Worm (Caenorhabditis elegans) whole organism, L1 larva: ENCODE results near the gene R07E4.3.

Experiments
- C16A3.4 ChIP-seq: fragments of 150-350 bp; optimal IDR thresholded peaks from 2 replicates; lab custom pipeline; 2014; ENCODE audit warnings: missing biosample characterization, missing genetic modification characterization
- C34B4.2 ChIP-seq: sonication (generic microtip); optimal IDR thresholded peaks from 2 replicates; lab custom pipeline; 2017; ENCODE audit warnings: mild to moderate bottlenecking, missing genetic modification characterization, missing compliant biosample characterization
- F16B12.6 ChIP-seq: fragments of 150-350 bp; optimal IDR thresholded peaks from 2 replicates; lab custom pipeline; 2014; ENCODE audit warnings: missing biosample characterization, missing genetic modification characterization
- aly-2 ChIP-seq: fragments of 150-350 bp; optimal IDR thresholded peaks from 2 replicates; lab custom pipeline; 2014; ENCODE audit warnings: missing biosample characterization, missing genetic modification characterization
- ceh-63 ChIP-seq: fragments of 200-800 bp; sonication (Bioruptor generic); optimal IDR thresholded peaks from 2 replicates; lab custom pipeline; 2018; ENCODE audit warnings: mild to moderate bottlenecking, missing genetic modification characterization, missing compliant biosample characterization
- ceh-82 ChIP-seq, 3 experiments: fragments of 150-350 bp in 1 of 3; sonication (generic microtip) in 2 of 3; optimal IDR thresholded peaks; 2 replicates each; lab custom pipeline; 2014 to 2017; ENCODE audit warnings: missing biosample characterization in 3 of 3, missing genetic modification characterization in 3 of 3
- ces-1 ChIP-seq: fragments of 150-350 bp; optimal IDR thresholded peaks from 2 replicates; lab custom pipeline; 2014; ENCODE audit warnings: missing biosample characterization, missing genetic modification reagents, missing genetic modification characterization
- dpl-1 ChIP-seq, 3 experiments: fragments of 150-350 bp in 2 of 3; sonication (generic microtip) in 1 of 3; optimal IDR thresholded peaks; 2 replicates each; lab custom pipeline; 2014 to 2017; ENCODE audit warnings: missing biosample characterization in 3 of 3, missing genetic modification characterization in 3 of 3, missing genetic modification reagents in 3 of 3
- efl-1 ChIP-seq, 4 experiments: fragments of 150-350 bp; optimal IDR thresholded peaks in 3 of 4; peaks in 1 of 4; 1 replicate in 1 of 4; 2 replicates in 3 of 4; lab custom pipeline; 2014; ENCODE audit warnings: missing biosample characterization in 2 of 4, missing genetic modification characterization in 2 of 4, missing genetic modification reagents in 2 of 4
- efl-3 ChIP-seq: fragments of 200-800 bp; sonication (Bioruptor generic); optimal IDR thresholded peaks from 2 replicates; lab custom pipeline; 2018; ENCODE audit warnings: mild to moderate bottlenecking, missing genetic modification characterization, missing compliant biosample characterization
- elt-2 ChIP-seq: sonication (generic microtip); optimal IDR thresholded peaks from 2 replicates; lab custom pipeline; 2016; ENCODE audit warnings: missing genetic modification characterization, mild to moderate bottlenecking, inconsistent platforms, missing compliant biosample characterization, missing genetic modification reagents
- elt-3 ChIP-seq, 6 experiments: fragments of 150-350 bp in 1 of 6; sonication (generic microtip); optimal IDR thresholded peaks; 2 replicates each; lab custom pipeline; 2017 to 2018; ENCODE audit warnings: missing biosample characterization in 6 of 6, missing genetic modification characterization in 6 of 6, inconsistent platforms in 1 of 6
- fkh-10 ChIP-seq: sonication (generic microtip); optimal IDR thresholded peaks from 2 replicates; lab custom pipeline; 2017; ENCODE audit warnings: missing biosample characterization, missing genetic modification reagents, missing genetic modification characterization
- fkh-8 ChIP-seq: sonication (generic microtip); optimal IDR thresholded peaks from 2 replicates; lab custom pipeline; 2016; ENCODE audit warnings: mild to moderate bottlenecking, missing genetic modification characterization, missing compliant biosample characterization
- grh-1 ChIP-seq: fragments of 200-800 bp; sonication (Bioruptor generic); IDR thresholded peaks from 2 replicates; pipeline ENCODE4 v1.3.6; 2022; ENCODE audit warnings: missing genetic modification reagents, missing genetic modification characterization, missing compliant biosample characterization
- hlh-17 ChIP-seq: fragments of 200-800 bp; sonication (Bioruptor generic); optimal IDR thresholded peaks from 2 replicates; lab custom pipeline; 2018; ENCODE audit warnings: missing genetic modification characterization, mild to moderate bottlenecking, missing compliant biosample characterization, moderate library complexity, borderline replicate concordance
- irx-1 ChIP-seq: sonication (generic microtip); optimal IDR thresholded peaks from 2 replicates; lab custom pipeline; 2016; ENCODE audit warnings: missing genetic modification characterization, missing compliant biosample characterization
- lin-13 ChIP-seq: fragments of 150-350 bp; optimal IDR thresholded peaks from 2 replicates; lab custom pipeline; 2014; ENCODE audit warnings: missing biosample characterization, missing genetic modification reagents, missing genetic modification characterization
- lin-39 ChIP-seq: fragments of 150-350 bp; optimal IDR thresholded peaks from 2 replicates; lab custom pipeline; 2014; ENCODE audit warnings: missing biosample characterization, missing genetic modification reagents, missing genetic modification characterization
- lsy-2 ChIP-seq, 2 experiments: fragments of 150-350 bp; optimal IDR thresholded peaks; 2 replicates each; lab custom pipeline; 2014; ENCODE audit warnings: missing biosample characterization in 2 of 2, missing genetic modification characterization in 2 of 2
- mab-9 ChIP-seq: fragments of 200-800 bp; sonication (Bioruptor generic); IDR thresholded peaks from 2 replicates; pipeline ENCODE4 v1.3.6; 2022; ENCODE audit warnings: missing genetic modification reagents, missing genetic modification characterization, missing compliant biosample characterization
- mef-2 ChIP-seq: fragments of 150-350 bp; optimal IDR thresholded peaks from 2 replicates; lab custom pipeline; 2014; ENCODE audit warnings: missing biosample characterization, missing genetic modification characterization
- mep-1 ChIP-seq: fragments of 150-350 bp; optimal IDR thresholded peaks from 2 replicates; lab custom pipeline; 2014; ENCODE audit warnings: missing biosample characterization, missing genetic modification characterization
- nhr-237 ChIP-seq: fragments of 150-350 bp; optimal IDR thresholded peaks from 2 replicates; lab custom pipeline; 2014; ENCODE audit warnings: missing biosample characterization, missing genetic modification characterization
- nhr-28 ChIP-seq: fragments of 150-350 bp; optimal IDR thresholded peaks from 2 replicates; lab custom pipeline; 2014; ENCODE audit warnings: missing biosample characterization, missing genetic modification characterization
- nhr-47 ChIP-seq: sonication (generic microtip); optimal IDR thresholded peaks from 2 replicates; lab custom pipeline; 2016; ENCODE audit warnings: mild to moderate bottlenecking, missing genetic modification characterization, moderate library complexity, missing compliant biosample characterization
- nhr-71 ChIP-seq: sonication (generic microtip); optimal IDR thresholded peaks from 2 replicates; lab custom pipeline; 2016; ENCODE audit warnings: mild to moderate bottlenecking, missing genetic modification characterization, moderate library complexity, missing compliant biosample characterization
- nhr-76 ChIP-seq: sonication (generic microtip); optimal IDR thresholded peaks from 2 replicates; lab custom pipeline; 2017; ENCODE audit warnings: missing biosample characterization, missing genetic modification characterization
- nhr-77 ChIP-seq: fragments of 150-350 bp; optimal IDR thresholded peaks from 2 replicates; lab custom pipeline; 2014; ENCODE audit warnings: missing biosample characterization, missing genetic modification characterization
- nhr-84 ChIP-seq: sonication (generic microtip); optimal IDR thresholded peaks from 2 replicates; lab custom pipeline; 2017; ENCODE audit warnings: missing biosample characterization, missing genetic modification characterization
- nhr-85 ChIP-seq: sonication (generic microtip); peaks from one replicate; lab custom pipeline; 2016; ENCODE audit warnings: missing genetic modification characterization, inconsistent platforms, missing compliant biosample characterization
- nhr-90 ChIP-seq: sonication (generic microtip); optimal IDR thresholded peaks from 2 replicates; lab custom pipeline; 2016; ENCODE audit warnings: mild to moderate bottlenecking, missing genetic modification characterization, missing compliant biosample characterization; ENCODE audit not compliant: poor library complexity
- pqm-1 ChIP-seq: sonication (generic microtip); optimal IDR thresholded peaks from 3 replicates; lab custom pipeline; 2017; ENCODE audit warnings: missing biosample characterization, missing genetic modification characterization
- rnt-1 ChIP-seq: sonication (generic microtip); optimal IDR thresholded peaks from 2 replicates; lab custom pipeline; 2016; ENCODE audit warnings: mild to moderate bottlenecking, missing genetic modification characterization, moderate library complexity, missing compliant biosample characterization
- skn-1 ChIP-seq: fragments of 150-350 bp; optimal IDR thresholded peaks from 2 replicates; lab custom pipeline; 2014; ENCODE audit warnings: missing biosample characterization, missing genetic modification characterization
- snpc-4 ChIP-seq: fragments of 150-350 bp; optimal IDR thresholded peaks from 2 replicates; lab custom pipeline; 2014; ENCODE audit warnings: missing biosample characterization, missing genetic modification characterization
- sox-4 ChIP-seq: sonication (generic microtip); optimal IDR thresholded peaks from 2 replicates; lab custom pipeline; 2016; ENCODE audit warnings: missing genetic modification characterization, missing compliant biosample characterization
- swsn-7 ChIP-seq: sonication (generic microtip); optimal IDR thresholded peaks from 2 replicates; lab custom pipeline; 2016; ENCODE audit warnings: missing genetic modification characterization, missing compliant biosample characterization
- tbx-2 ChIP-seq: sonication (generic microtip); optimal IDR thresholded peaks from 2 replicates; lab custom pipeline; 2016; ENCODE audit warnings: missing genetic modification characterization, missing compliant biosample characterization
- unc-130 ChIP-seq: fragments of 150-350 bp; optimal IDR thresholded peaks from 2 replicates; lab custom pipeline; 2017; ENCODE audit warnings: missing biosample characterization, missing genetic modification characterization, inconsistent platforms
- unc-30 ChIP-seq: sonication (generic microtip); optimal IDR thresholded peaks from 2 replicates; lab custom pipeline; 2017; ENCODE audit warnings: missing biosample characterization, missing genetic modification characterization
- unc-86 ChIP-seq: sonication (generic microtip); optimal IDR thresholded peaks from 2 replicates; lab custom pipeline; 2016; ENCODE audit warnings: missing genetic modification characterization, missing compliant biosample characterization
- vab-15 ChIP-seq: sonication (generic microtip); optimal IDR thresholded peaks from 2 replicates; lab custom pipeline; 2017; ENCODE audit warnings: missing genotype, mild to moderate bottlenecking, missing genetic modification characterization, missing compliant biosample characterization
- xbp-1 ChIP-seq: sonication (generic microtip); optimal IDR thresholded peaks from 2 replicates; lab custom pipeline; 2016; ENCODE audit warnings: missing genetic modification characterization, missing compliant biosample characterization
- zag-1 ChIP-seq: fragments of 150-350 bp; optimal IDR thresholded peaks from 2 replicates; lab custom pipeline; 2014; ENCODE audit warnings: missing biosample characterization, missing genetic modification characterization
- zip-4 ChIP-seq: fragments of 200-800 bp; sonication (Bioruptor generic); optimal IDR thresholded peaks from 2 replicates; lab custom pipeline; 2018; ENCODE audit warnings: mild to moderate bottlenecking, missing genetic modification characterization, moderate library complexity, missing compliant biosample characterization
- ztf-11 ChIP-seq, 2 experiments: sonication (generic microtip); optimal IDR thresholded peaks; 2 replicates each; lab custom pipeline; 2016 to 2017; ENCODE audit warnings: missing genetic modification characterization in 2 of 2, missing biosample characterization in 1 of 2, missing compliant biosample characterization in 1 of 2

Gene R07E4.3

DNA sequence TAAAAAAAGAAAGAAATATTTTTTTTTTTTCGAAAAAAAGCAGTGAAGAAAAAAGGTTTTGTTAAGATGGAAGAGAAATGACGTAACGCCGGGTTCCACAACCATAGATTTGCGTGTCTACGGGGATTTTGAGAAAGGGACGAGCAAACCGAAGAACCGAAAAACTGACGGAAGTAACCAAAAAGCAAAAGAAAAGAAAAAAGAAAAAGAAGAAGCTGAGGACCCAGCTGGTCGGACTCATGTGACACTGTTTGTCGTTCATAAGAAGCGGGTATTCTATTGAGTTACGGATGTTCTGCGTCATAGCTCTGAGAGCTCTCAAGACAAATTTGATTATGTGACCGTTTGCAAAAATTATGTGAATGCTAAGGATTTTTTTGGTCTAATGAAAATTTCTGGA is 29.5 kb downstream of the R07E4.3 start (continued):
- no peak for TF ChIP-seq elt-2 (tag; lab: Kevin White, UChicago)
- TF ChIP-seq mab-9 (GFP tag; lab: Robert Waterston, UW) = no peak
- TF ChIP-seq sox-4 (tag; lab: Kevin White, UChicago) = no peak
- no peak for TF ChIP-seq nhr-77 (tag; lab: Kevin White, UChicago)
- no peak for TF ChIP-seq irx-1 (tag; lab: Kevin White, UChicago)
- no peak for TF ChIP-seq nhr-90
- TF ChIP-seq pqm-1 (tag; lab: Kevin White, UChicago) = no peak
- TF ChIP-seq nhr-71 (tag; lab: Kevin White, UChicago) = peak; percentile 44
- no peak for TF ChIP-seq mep-1 (tag; lab: Kevin White, UChicago)
- no peak for TF ChIP-seq F16B12.6 (tag; lab: Kevin White, UChicago)
- TF ChIP-seq ceh-82 (tag; optimal IDR thresholded peaks at IDR 0.05; lab: Kevin White, UChicago) = peak in 1 of 3 experiments; percentile 29
- no peak for TF ChIP-seq skn-1 (tag; lab: Kevin White, UChicago)
- peak; percentile 5 for TF ChIP-seq xbp-1
- TF ChIP-seq nhr-85 (tag; lab: Kevin White, UChicago) = no peak
- no peak for TF ChIP-seq nhr-237 (tag; lab: Kevin White, UChicago)
- TF ChIP-seq fkh-10 (GFP tag; lab: Kevin White, UChicago) = no peak
- TF ChIP-seq mef-2 (tag; lab: Kevin White, UChicago) = no peak
- TF ChIP-seq unc-86 (tag; lab: Kevin White, UChicago) = no peak
- no peak for TF ChIP-seq ces-1 (GFP tag; lab: Kevin White, UChicago)
- no peak for TF ChIP-seq swsn-7 (tag; lab: Kevin White, UChicago)
- no peak for TF ChIP-seq vab-15 (tag; lab: Kevin White, UChicago)
- TF ChIP-seq lsy-2 (tag; optimal IDR thresholded peaks at IDR 0.05; lab: Kevin White, UChicago) = peak; percentile 11 to 15
- TF ChIP-seq, all 84 proteins: peak for 9

DNA sequence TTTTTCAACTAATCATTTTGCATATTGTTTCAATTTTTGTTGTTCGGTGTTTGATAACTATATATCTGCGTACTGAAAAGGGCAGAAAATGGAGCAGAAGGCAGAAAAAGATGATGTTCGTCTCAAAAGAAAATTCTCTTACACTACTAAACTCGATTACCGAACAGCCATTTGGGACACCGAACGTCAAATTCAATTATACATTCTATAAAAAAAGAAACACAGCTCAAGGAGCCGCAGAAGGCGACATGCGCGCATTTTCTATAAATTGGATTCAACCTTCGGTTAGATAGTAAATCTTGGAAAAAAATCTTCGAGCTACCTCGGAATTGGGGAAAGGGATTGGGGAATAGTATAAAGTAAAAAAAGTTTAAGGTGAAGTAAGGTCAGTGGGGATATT is 30.0 kb downstream of the R07E4.3 start:
- TF ChIP-seq fkh-10 (GFP tag; lab: Kevin White, UChicago) (peak; percentile 82), zag-1 (tag; lab: Kevin White, UChicago) (no peak)

DNA sequence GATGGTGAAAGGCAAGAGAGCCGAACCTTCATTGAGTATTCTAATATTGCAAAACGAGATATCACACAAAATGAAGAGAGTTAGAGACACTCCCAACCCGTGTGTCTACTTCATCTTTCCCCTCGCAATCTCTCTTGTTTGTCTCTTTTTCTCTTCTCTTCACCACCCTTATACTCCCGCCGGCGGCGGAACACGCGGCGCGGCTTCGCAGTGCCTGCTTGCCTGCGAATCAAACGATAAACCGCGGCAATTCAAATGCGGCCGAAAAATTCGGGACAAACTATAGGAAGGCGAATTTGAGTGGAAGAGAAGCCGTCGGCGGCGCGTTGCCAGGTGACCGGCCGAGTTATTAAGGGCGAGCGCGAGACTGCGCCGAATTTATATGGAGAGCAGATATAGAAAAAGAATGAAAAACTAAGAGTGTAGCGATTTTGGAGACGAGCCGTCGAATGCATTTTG is 31.4 kb downstream of the R07E4.3 start, which contains the start of gene klp-13:
Gene klp-13, plus strand, starts transcription at position 409 of the 459 bp plus-strand sequence.
- TF ChIP-seq ces-1 (GFP tag; lab: Kevin White, UChicago) = no peak
- TF ChIP-seq lin-39 (tag; lab: Kevin White, UChicago) = peak; percentile 18
- peak in 1 of 2 experiments; percentile 61 for TF ChIP-seq ztf-11 (tag; optimal IDR thresholded peaks at IDR 0.05; lab: Kevin White, UChicago)
- no peak for TF ChIP-seq zip-4 (GFP tag; lab: Kevin White, UChicago)
- TF ChIP-seq aly-2 = peak; percentile 38
- TF ChIP-seq unc-30 (tag; lab: Kevin White, UChicago) = no peak
- TF ChIP-seq fkh-8 (tag; lab: Kevin White, UChicago) = peak; percentile 98
- TF ChIP-seq nhr-90 = peak; percentile 63
- TF ChIP-seq hlh-17 = no peak
- peak; percentile 89 for TF ChIP-seq tbx-2
- no peak for TF ChIP-seq efl-3
- no peak for TF ChIP-seq C34B4.2 (tag; lab: Kevin White, UChicago)
- peak; percentile 65 for TF ChIP-seq sox-4 (tag; lab: Kevin White, UChicago)
- peak; percentile 87 for TF ChIP-seq skn-1 (tag; lab: Kevin White, UChicago)
- peak; percentile 67 to 92 for TF ChIP-seq efl-1 (optimal IDR thresholded peaks at IDR 0.05; lab: Kevin White, UChicago)
- TF ChIP-seq efl-1 (GFP tag; optimal IDR thresholded peaks at IDR 0.05 in 1 of 2; lab: Kevin White, UChicago) = peak; percentile 94 to 99
- peak; percentile 5 for TF ChIP-seq snpc-4
- no peak for TF ChIP-seq nhr-28 (tag; lab: Kevin White, UChicago)
- peak; percentile 89 to 93 (median 90) for TF ChIP-seq dpl-1 (GFP tag; optimal IDR thresholded peaks at IDR 0.05; lab: Kevin White, UChicago)
- peak in 3 of 6 experiments; percentile 14 to 89 (median 20) for TF ChIP-seq elt-3 (tag; optimal IDR thresholded peaks at IDR 0.05; lab: Kevin White, UChicago)
- peak; percentile 85 for TF ChIP-seq mep-1 (tag; lab: Kevin White, UChicago)
- peak; percentile 91 for TF ChIP-seq C16A3.4 (tag; lab: Kevin White, UChicago)
- peak; percentile 72 for TF ChIP-seq fkh-10 (GFP tag; lab: Kevin White, UChicago)
- TF ChIP-seq nhr-76 = no peak
- no peak for TF ChIP-seq zag-1 (tag; lab: Kevin White, UChicago)
- TF ChIP-seq grh-1 (GFP tag; lab: Robert Waterston, UW) = no peak
- peak; percentile 89 for TF ChIP-seq nhr-77 (tag; lab: Kevin White, UChicago)
- TF ChIP-seq nhr-84 (tag; lab: Kevin White, UChicago) = no peak
- no peak for TF ChIP-seq ceh-63 (GFP tag; lab: Kevin White, UChicago)
- TF ChIP-seq lin-13 (GFP tag; lab: Kevin White, UChicago) = peak; percentile 85
- peak; percentile 91 for TF ChIP-seq nhr-47
- peak; percentile 64 for TF ChIP-seq unc-130 (tag; lab: Kevin White, UChicago)
- peak; percentile 85 for TF ChIP-seq rnt-1 (tag; lab: Kevin White, UChicago)
